Fruit fly (Drosophila melanogaster) whole organism, adult: ENCODE results near the gene CG5043.

Source experiments
- CG11617 ChIP-seq: fragments of 200-800 bp; sonication (Bioruptor generic); optimal IDR thresholded peaks from 2 replicates; lab custom pipeline; 2017; ENCODE audit warnings: mild to moderate bottlenecking, missing biosample characterization, missing genetic modification reagents, missing genetic modification characterization
- CG33017 ChIP-seq: fragments of 200-800 bp; sonication (Bioruptor generic); optimal IDR thresholded peaks from 2 replicates; lab custom pipeline; 2018; ENCODE audit warnings: missing biosample characterization, mild to moderate bottlenecking, missing genetic modification characterization, moderate library complexity
- CG7101 ChIP-seq: fragments of 200-800 bp; sonication (Bioruptor generic); optimal IDR thresholded peaks from 2 replicates; lab custom pipeline; 2018; ENCODE audit warnings: missing biosample characterization, mild to moderate bottlenecking, missing genetic modification characterization, moderate library complexity
- Clk ChIP-seq: fragments of 200-800 bp; sonication (Bioruptor generic); optimal IDR thresholded peaks from 2 replicates; lab custom pipeline; 2017; ENCODE audit warnings: missing biosample characterization, missing genetic modification characterization
- Hr96 ChIP-seq: fragments of 200-800 bp; sonication (Bioruptor generic); optimal IDR thresholded peaks from 2 replicates; lab custom pipeline; 2016; ENCODE audit warnings: missing biosample characterization, missing genetic modification characterization
- ovo ChIP-seq: fragments of 200-800 bp; sonication (Bioruptor generic); optimal IDR thresholded peaks from 2 replicates; lab custom pipeline; 2016; ENCODE audit warnings: missing biosample characterization, missing genetic modification characterization

dm6 chr2L:17452624-17453023 is 19.0 kb downstream of the CG5043 start, which contains the start of gene CG5050:
- TF ChIP-seq CG33017 (no peak), Clk (GFP tag; lab: Kevin White, UChicago) (no peak), CG7101 (tag; lab: Kevin White, UChicago) (no peak), CG11617 (no peak), ovo (GFP tag; lab: Kevin White, UChicago) (no peak), Hr96 (GFP tag; lab: Kevin White, UChicago) (no peak)
